Fruit fly (Drosophila melanogaster) whole organism, adult: ENCODE results near the gene CG7702.

Source experiments
- CG11617 ChIP-seq: fragments of 200-800 bp; sonication (Bioruptor generic); optimal IDR thresholded peaks from 2 replicates; lab custom pipeline; 2017; ENCODE audit warnings: mild to moderate bottlenecking, missing biosample characterization, missing genetic modification reagents, missing genetic modification characterization
- CG14711 ChIP-seq: fragments of 200-800 bp; sonication (Bioruptor generic); optimal IDR thresholded peaks from 2 replicates; lab custom pipeline; 2018; ENCODE audit warnings: missing biosample characterization, mild to moderate bottlenecking, missing genetic modification characterization, moderate library complexity
- CG1620 ChIP-seq: fragments of 200-800 bp; sonication (Bioruptor generic); optimal IDR thresholded peaks from 2 replicates; lab custom pipeline; 2016; ENCODE audit warnings: missing biosample characterization, missing genetic modification characterization
- CG33017 ChIP-seq: fragments of 200-800 bp; sonication (Bioruptor generic); optimal IDR thresholded peaks from 2 replicates; lab custom pipeline; 2018; ENCODE audit warnings: missing biosample characterization, mild to moderate bottlenecking, missing genetic modification characterization, moderate library complexity
- CG5204 ChIP-seq: fragments of 200-800 bp; sonication (Bioruptor generic); optimal IDR thresholded peaks from 2 replicates; lab custom pipeline; 2016; ENCODE audit warnings: missing biosample characterization, missing genetic modification characterization
- CG7045 ChIP-seq: fragments of 200-800 bp; sonication (Bioruptor generic); optimal IDR thresholded peaks from 2 replicates; lab custom pipeline; 2017; ENCODE audit warnings: missing biosample characterization, mild to moderate bottlenecking, missing genetic modification characterization
- CG7101 ChIP-seq: fragments of 200-800 bp; sonication (Bioruptor generic); optimal IDR thresholded peaks from 2 replicates; lab custom pipeline; 2018; ENCODE audit warnings: missing biosample characterization, mild to moderate bottlenecking, missing genetic modification characterization, moderate library complexity
- Clk ChIP-seq: fragments of 200-800 bp; sonication (Bioruptor generic); optimal IDR thresholded peaks from 2 replicates; lab custom pipeline; 2017; ENCODE audit warnings: missing biosample characterization, missing genetic modification characterization
- Crg-1 ChIP-seq: fragments of 200-800 bp; sonication (Bioruptor generic); optimal IDR thresholded peaks from 2 replicates; lab custom pipeline; 2016; ENCODE audit warnings: missing biosample characterization, missing genetic modification characterization
- Hr96 ChIP-seq: fragments of 200-800 bp; sonication (Bioruptor generic); optimal IDR thresholded peaks from 2 replicates; lab custom pipeline; 2016; ENCODE audit warnings: missing biosample characterization, missing genetic modification characterization
- Mnt ChIP-seq: fragments of 200-800 bp; sonication (Bioruptor generic); optimal IDR thresholded peaks from 2 replicates; lab custom pipeline; 2016; ENCODE audit warnings: missing biosample characterization, mild to moderate bottlenecking, missing genetic modification characterization
- bab1 ChIP-seq: fragments of 200-800 bp; sonication (Bioruptor generic); optimal IDR thresholded peaks from 3 replicates; lab custom pipeline; 2019; ENCODE audit warnings: missing biosample characterization, mild to moderate bottlenecking, missing genetic modification characterization, moderate library complexity
- cic ChIP-seq: fragments of 200-800 bp; sonication (Bioruptor generic); optimal IDR thresholded peaks from 2 replicates; lab custom pipeline; 2017; ENCODE audit warnings: missing biosample characterization, mild to moderate bottlenecking, missing genetic modification characterization, moderate library complexity
- cnc ChIP-seq, 2 experiments: fragments of >200 bp; optimal IDR thresholded peaks; 2 replicates each; lab custom pipeline; 2017
- kay ChIP-seq: fragments of 200-800 bp; sonication (Bioruptor generic); peaks from one replicate; lab custom pipeline; 2016; ENCODE audit warnings: missing biosample characterization, missing genetic modification characterization, borderline replicate concordance
- ovo ChIP-seq: fragments of 200-800 bp; sonication (Bioruptor generic); optimal IDR thresholded peaks from 2 replicates; lab custom pipeline; 2016; ENCODE audit warnings: missing biosample characterization, missing genetic modification characterization
- pad ChIP-seq: fragments of 200-800 bp; sonication (Bioruptor generic); optimal IDR thresholded peaks from 3 replicates; lab custom pipeline; 2017; ENCODE audit warnings: missing biosample characterization, missing genetic modification characterization, mild to moderate bottlenecking, moderate library complexity, missing genetic modification reagents
- tj ChIP-seq: fragments of 200-800 bp; sonication (Bioruptor generic); optimal IDR thresholded peaks from 3 replicates; lab custom pipeline; 2017; ENCODE audit warnings: missing biosample characterization, mild to moderate bottlenecking, missing genetic modification characterization, moderate library complexity
- toe ChIP-seq: fragments of 200-800 bp; sonication (Bioruptor generic); optimal IDR thresholded peaks from 2 replicates; lab custom pipeline; 2016; ENCODE audit warnings: missing biosample characterization, missing genetic modification characterization

The CG7702 gene

dm6 chr3R:18669152-18669551 lies at the start of gene CG7702:
TSS of gene CG7702 (plus strand) at chr3R:18669390.
- TF ChIP-seq CG14711 (tag; lab: Kevin White, UChicago) (no peak), toe (GFP tag; lab: Kevin White, UChicago) (no peak), cnc (optimal IDR thresholded peaks at IDR 0.05; lab: Kevin White, UChicago) (no peak), ovo (GFP tag; lab: Kevin White, UChicago) (no peak), Crg-1 (GFP tag; lab: Kevin White, UChicago) (no peak)

DNA sequence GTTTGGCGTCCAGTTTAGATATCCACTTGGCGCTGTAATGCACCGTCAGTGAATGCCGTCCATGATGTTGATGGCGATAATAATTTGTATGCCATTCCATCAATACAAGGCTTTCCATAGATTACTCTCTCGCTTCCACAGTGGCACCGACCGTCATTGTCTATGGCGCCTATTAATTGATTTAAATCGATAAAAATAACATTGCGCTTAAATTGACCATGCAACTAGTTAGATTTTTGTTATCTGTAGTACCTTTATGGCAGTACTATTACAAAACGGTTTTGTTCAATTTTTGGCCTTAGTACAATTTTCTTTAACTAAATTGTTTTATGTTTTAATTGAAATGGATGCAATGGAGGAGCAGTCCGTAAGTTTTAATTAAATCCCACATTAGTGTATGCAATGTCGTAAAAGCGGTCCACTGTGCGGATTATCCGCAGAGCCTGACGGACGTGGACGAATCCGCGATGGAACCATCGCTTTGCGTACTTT lies 49.7 kb upstream of the CG7702 start:
- TF ChIP-seq toe (GFP tag; lab: Kevin White, UChicago): no peak
- TF ChIP-seq tj (GFP tag; lab: Kevin White, UChicago): no peak
- TF ChIP-seq CG5204 (GFP tag; lab: Kevin White, UChicago): no peak
- TF ChIP-seq CG14711 (tag; lab: Kevin White, UChicago): no peak
- TF ChIP-seq Mnt (GFP tag; lab: Kevin White, UChicago): no peak
- no peak for TF ChIP-seq Clk (GFP tag; lab: Kevin White, UChicago)
- no peak for TF ChIP-seq pad (GFP tag; lab: Kevin White, UChicago)
- TF ChIP-seq cic (GFP tag; lab: Kevin White, UChicago): no peak
- no peak for TF ChIP-seq kay (GFP tag; lab: Kevin White, UChicago)
- TF ChIP-seq CG1620: no peak
- TF ChIP-seq Hr96 (GFP tag; lab: Kevin White, UChicago): no peak
- no peak for TF ChIP-seq CG7045 (GFP tag; lab: Kevin White, UChicago)
- TF ChIP-seq CG11617 (GFP tag; lab: Kevin White, UChicago): no peak
- no peak for TF ChIP-seq CG7101 (tag; lab: Kevin White, UChicago)
- no peak for TF ChIP-seq bab1 (GFP tag; lab: Kevin White, UChicago)
- TF ChIP-seq CG33017 (tag; lab: Kevin White, UChicago): no peak
- TF ChIP-seq Crg-1 (GFP tag; lab: Kevin White, UChicago): no peak

- no peak for TF ChIP-seq CG7101 (tag; lab: Kevin White, UChicago)
- TF ChIP-seq bab1 (GFP tag; lab: Kevin White, UChicago): no peak
- no peak for TF ChIP-seq kay (GFP tag; lab: Kevin White, UChicago)
- TF ChIP-seq Clk (GFP tag; lab: Kevin White, UChicago): no peak
- TF ChIP-seq ovo (GFP tag; lab: Kevin White, UChicago): no peak
- no peak for TF ChIP-seq Mnt (GFP tag; lab: Kevin White, UChicago)
- TF ChIP-seq cnc (optimal IDR thresholded peaks at IDR 0.05; lab: Kevin White, UChicago): no peak
- TF ChIP-seq Crg-1 (GFP tag; lab: Kevin White, UChicago): no peak
Observed at dm6 chr3R:18621230-18621629, 48.0 kb upstream of the CG7702 start, which contains the start of gene CG14304. TSS of gene CG14304 (minus strand) at chr3R:18621327.

DNA sequence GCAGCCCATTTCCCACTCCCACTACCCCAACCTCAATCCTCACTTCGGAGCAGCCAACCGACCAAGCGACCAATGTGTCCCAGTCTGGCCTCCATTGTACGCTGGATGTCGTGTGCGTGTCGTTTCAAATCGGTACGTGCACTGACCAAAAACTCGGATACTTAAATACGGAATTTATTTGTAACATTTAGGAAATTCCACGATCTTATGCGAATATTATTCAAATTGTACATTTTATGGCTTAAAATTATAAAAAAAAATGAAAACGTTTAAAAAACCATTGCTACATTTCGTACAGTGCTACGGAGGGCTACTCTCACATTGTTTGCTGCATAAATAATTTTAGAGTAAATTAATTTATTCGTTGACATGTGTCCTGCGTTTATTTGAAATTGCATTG lies 44.6 kb upstream of the CG7702 start:
- no peak for TF ChIP-seq kay (GFP tag; lab: Kevin White, UChicago)
- TF ChIP-seq bab1 (GFP tag; lab: Kevin White, UChicago): no peak
- no peak for TF ChIP-seq CG7045 (GFP tag; lab: Kevin White, UChicago)
- no peak for TF ChIP-seq tj (GFP tag; lab: Kevin White, UChicago)
- TF ChIP-seq cnc (optimal IDR thresholded peaks at IDR 0.05; lab: Kevin White, UChicago): no peak
- no peak for TF ChIP-seq ovo (GFP tag; lab: Kevin White, UChicago)
- TF ChIP-seq CG7101 (tag; lab: Kevin White, UChicago): no peak
- no peak for TF ChIP-seq CG11617 (GFP tag; lab: Kevin White, UChicago)

DNA sequence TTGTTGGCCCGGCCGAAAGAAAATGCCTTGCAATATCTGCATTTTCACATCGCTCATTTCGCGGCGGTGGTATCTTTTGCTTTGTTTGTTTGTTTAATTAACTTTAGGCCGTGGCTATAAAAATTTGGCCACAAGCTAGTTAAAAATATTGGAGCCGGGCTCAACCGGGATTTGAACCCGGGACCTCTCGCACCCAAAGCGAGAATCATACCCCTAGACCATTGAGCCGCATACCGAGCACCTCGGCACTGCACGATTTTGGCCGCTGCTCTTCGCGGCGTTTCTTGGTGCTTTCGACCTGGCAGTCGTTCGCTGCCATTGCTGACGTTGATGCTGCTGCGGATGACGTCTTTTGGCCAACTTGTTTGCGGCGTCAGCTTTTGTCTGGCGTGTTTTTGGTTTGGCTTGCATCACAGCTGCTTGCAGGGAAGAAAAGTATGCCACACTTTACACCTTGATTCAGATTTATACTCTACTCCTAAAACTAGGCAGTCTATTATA lies 40.8 kb upstream of the CG7702 start:
- TF ChIP-seq CG5204 (GFP tag; lab: Kevin White, UChicago): no peak
- peak; percentile 71 for TF ChIP-seq tj (GFP tag; lab: Kevin White, UChicago)

dm6 chr3R:18633099-18633498 lies 36.1 kb upstream of the CG7702 start:
- peak; percentile 42 for TF ChIP-seq kay (GFP tag; lab: Kevin White, UChicago)
- no peak for TF ChIP-seq Mnt (GFP tag; lab: Kevin White, UChicago)
- no peak for TF ChIP-seq cic (GFP tag; lab: Kevin White, UChicago)
- TF ChIP-seq Clk (GFP tag; lab: Kevin White, UChicago): no peak

DNA sequence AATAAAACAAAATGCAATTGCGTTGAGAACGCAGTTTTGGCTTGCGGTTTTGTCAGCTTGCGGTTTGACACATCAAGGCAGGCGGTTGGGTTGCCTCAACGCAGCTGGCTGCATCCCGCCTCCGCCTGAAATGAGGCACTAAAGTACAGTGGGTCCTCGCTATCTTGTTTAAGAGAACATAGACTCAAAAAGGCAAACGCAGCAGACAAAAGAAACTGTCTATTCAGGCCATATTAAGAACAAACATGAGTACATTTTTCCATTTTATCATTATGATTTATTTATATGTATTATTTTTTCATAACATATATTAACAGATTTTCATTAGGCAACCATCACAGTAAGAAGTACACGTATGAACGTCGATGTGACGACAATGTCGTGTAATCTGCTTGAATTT lies 29.5 kb upstream of the CG7702 start:
- TF ChIP-seq Clk (GFP tag; lab: Kevin White, UChicago): no peak
- peak; percentile 24 for TF ChIP-seq tj (GFP tag; lab: Kevin White, UChicago)

DNA sequence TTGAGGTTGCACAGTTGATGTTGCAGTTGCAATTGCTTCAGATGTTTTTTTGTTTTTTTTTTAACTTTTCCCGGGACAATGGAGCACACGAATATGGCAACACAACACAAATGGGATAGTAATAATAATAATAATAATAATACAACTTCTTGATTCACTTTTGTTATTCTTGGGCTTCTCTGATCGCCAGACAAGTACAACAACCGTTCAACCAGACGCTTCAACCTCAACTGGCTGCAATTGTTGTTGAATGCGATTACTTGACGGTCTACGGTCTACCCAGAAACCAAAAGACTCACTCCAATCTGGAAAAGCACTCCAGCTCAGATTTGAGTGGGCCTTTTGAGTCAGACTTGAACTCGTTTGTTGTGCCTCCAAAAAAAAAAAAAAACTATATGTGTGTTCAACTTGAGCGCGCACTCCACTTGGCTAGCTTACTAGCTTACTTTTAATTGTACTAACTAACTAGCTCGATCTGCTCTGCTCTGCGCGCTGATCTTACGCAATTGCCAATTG lies 27.9 kb upstream of the CG7702 start, which contains the start of gene CG14301:
Gene CG14301 (minus strand): TSS at position 216 of the 516 bp plus-strand sequence.
- no peak for TF ChIP-seq tj (GFP tag; lab: Kevin White, UChicago)
- TF ChIP-seq Crg-1 (GFP tag; lab: Kevin White, UChicago): no peak
- TF ChIP-seq cic (GFP tag; lab: Kevin White, UChicago): no peak
- TF ChIP-seq kay (GFP tag; lab: Kevin White, UChicago): no peak
- TF ChIP-seq ovo (GFP tag; lab: Kevin White, UChicago): no peak
- no peak for TF ChIP-seq pad (GFP tag; lab: Kevin White, UChicago)
- TF ChIP-seq CG1620: no peak
